Fruit fly (Drosophila melanogaster) Kc167 (cell line): ENCODE data around the gene Antdh.

Experiments
- Sin3A ChIP-seq: fragments of >200 bp; optimal IDR thresholded peaks from 2 replicates; lab custom pipeline; 2018; ENCODE audit warnings: missing external identifiers
- h ChIP-seq: fragments of >200 bp; optimal IDR thresholded peaks from 3 replicates; lab custom pipeline; 2018; ENCODE audit warnings: missing external identifiers
- insv ChIP-seq: fragments of >200 bp; optimal IDR thresholded peaks from 3 replicates; lab custom pipeline; 2018; ENCODE audit warnings: missing external identifiers
- psq ChIP-seq: fragments of >200 bp; optimal IDR thresholded peaks from 2 replicates; lab custom pipeline; 2017; ENCODE audit warnings: missing external identifiers

dm6 chrX:11143820-11144219, 25.0 kb downstream of the Antdh start, which contains the start of gene CG15201:
- TF ChIP-seq h, result no peak
- TF ChIP-seq Sin3A (lab: Kevin White, UChicago), result no peak
- no peak for TF ChIP-seq psq (lab: Kevin White, UChicago)
- TF ChIP-seq insv (lab: Kevin White, UChicago), result no peak
